Fruit fly (Drosophila melanogaster): ENCODE data around the gene CG6153.

- peak in 1 of 2 experiments; percentile 60 for TF ChIP-seq cnc (optimal IDR thresholded peaks at IDR 0.05)
- no peak for TF ChIP-seq CG11617 (GFP tag; optimal IDR thresholded peaks at IDR 0.05)
- TF ChIP-seq CG33017 (tag; optimal IDR thresholded peaks at IDR 0.05): peak; percentile 21
Measured at dm6 chr2L:12719712-12720429, 27.1 kb downstream of the CG6153 start.

Data from whole organism, adult.